Fruit fly (Drosophila melanogaster) whole organism: ENCODE measurements around the gene CG6695.

Experiments used
- EcR ChIP-seq, 2 experiments: fragments of >200 bp; optimal IDR thresholded peaks; 2 replicates each; lab custom pipeline; 2017; ENCODE audit warnings: missing biosample characterization in 2 of 2, missing genetic modification characterization in 2 of 2, missing genetic modification reagents in 2 of 2
- pan ChIP-seq: fragments of >200 bp; optimal IDR thresholded peaks from 2 replicates; lab custom pipeline; 2017
- psq ChIP-seq: fragments of >200 bp; optimal IDR thresholded peaks from 2 replicates; lab custom pipeline; 2017
- usp ChIP-seq: fragments of >200 bp; optimal IDR thresholded peaks from 2 replicates; lab custom pipeline; 2017; ENCODE audit warnings: missing biosample characterization, missing genetic modification characterization, mixed read lengths

dm6 chr3R:24663044-24663443, 8.1 kb downstream of the CG6695 start:
- TF ChIP-seq pan = no peak
- no peak for TF ChIP-seq EcR (GFP tag; optimal IDR thresholded peaks at IDR 0.05; lab: Kevin White, UChicago)
- TF ChIP-seq usp (GFP tag; lab: Kevin White, UChicago) = no peak
- TF ChIP-seq psq (lab: Kevin White, UChicago) = no peak
